Fruit fly (Drosophila melanogaster): ENCODE results near the gene Srrm1.

Srrm1 gene

dm6 chr3L:13006490-13006889 lies 30.1 kb upstream of the Srrm1 start, which contains the start of gene CG11263 (continued):
- TF ChIP-seq CG17802 (tag; optimal IDR thresholded peaks at IDR 0.05), result no peak
- TF ChIP-seq CG10959 (GFP tag; IDR thresholded peaks at IDR 0.05), result no peak
- no peak for TF ChIP-seq CG4282 (GFP tag; optimal IDR thresholded peaks at IDR 0.05)
- TF ChIP-seq Stat92E (GFP tag; optimal IDR thresholded peaks at IDR 0.05), result no peak
- TF ChIP-seq p53 (GFP tag; optimal IDR thresholded peaks at IDR 0.05), result peak; percentile 29
- no peak for TF ChIP-seq pb (GFP tag; optimal IDR thresholded peaks at IDR 0.05)
- 0 out of 2 replicates have a peak, but pooled peaks have one; percentile 29 for TF ChIP-seq CG6689 (GFP tag; IDR thresholded peaks at IDR 0.05)
- TF ChIP-seq CG17359 (tag; optimal IDR thresholded peaks at IDR 0.05), result peak; percentile 40
- no peak for TF ChIP-seq hth (optimal IDR thresholded peaks at IDR 0.05)
- no peak for TF ChIP-seq Spps (tag; optimal IDR thresholded peaks at IDR 0.05)
- TF ChIP-seq ab (GFP tag; optimal IDR thresholded peaks at IDR 0.05), result no peak
- no peak for TF ChIP-seq cato (GFP tag; optimal IDR thresholded peaks at IDR 0.05; ENCODE audit: borderline replicate concordance)
- no peak for TF ChIP-seq disco-r (GFP tag; optimal IDR thresholded peaks at IDR 0.05)
- TF ChIP-seq CG1647 (GFP tag; optimal IDR thresholded peaks at IDR 0.05), result peak; percentile 58
- TF ChIP-seq sug (tag; optimal IDR thresholded peaks at IDR 0.05), result peak; percentile 13
- TF ChIP-seq CG13424 (tag; optimal IDR thresholded peaks at IDR 0.05), result no peak
- peak; percentile 46 for TF ChIP-seq nmo (GFP tag; optimal IDR thresholded peaks at IDR 0.05)
- TF ChIP-seq CG18599 (GFP tag; optimal IDR thresholded peaks at IDR 0.05), result no peak
- TF ChIP-seq Vsx1 (GFP tag; optimal IDR thresholded peaks at IDR 0.05), result no peak
- TF ChIP-seq eve (GFP tag; optimal IDR thresholded peaks at IDR 0.05), result peak in 1 of 2 experiments; percentile 23
- no peak for TF ChIP-seq Dip2 (GFP tag; IDR thresholded peaks at IDR 0.05)
- TF ChIP-seq CG9876 (GFP tag; optimal IDR thresholded peaks at IDR 0.05), result peak; percentile 12
- peak; percentile 73 for TF ChIP-seq Dbx (GFP tag; IDR thresholded peaks at IDR 0.05)
- peak; percentile 56 for TF ChIP-seq Dip3 (GFP tag; optimal IDR thresholded peaks at IDR 0.05)
- no peak for TF ChIP-seq wek (GFP tag; optimal IDR thresholded peaks at IDR 0.05)
- TF ChIP-seq Dp (GFP tag; optimal IDR thresholded peaks at IDR 0.05), result peak; percentile 63
- TF ChIP-seq CG11696 (GFP tag; IDR thresholded peaks at IDR 0.05), result no peak
- TF ChIP-seq Oli (tag; optimal IDR thresholded peaks at IDR 0.05), result peak; percentile 20
- peak; percentile 81 for TF ChIP-seq unc-4 (GFP tag; IDR thresholded peaks at IDR 0.05; ENCODE audit: partially characterized antibody)
- TF ChIP-seq abd-A (tag; optimal IDR thresholded peaks at IDR 0.05), result no peak
- TF ChIP-seq lbe (GFP tag; optimal IDR thresholded peaks at IDR 0.05), result no peak

dm6 chr3L:13007946-13008462 lies 28.6 kb upstream of the Srrm1 start:
- no peak for TF ChIP-seq CG6765 (GFP tag; optimal IDR thresholded peaks at IDR 0.05)
- TF ChIP-seq usp (GFP tag; optimal IDR thresholded peaks at IDR 0.05), result no peak
- TF ChIP-seq CG7963 (GFP tag; IDR thresholded peaks at IDR 0.05; ENCODE audit: partially characterized antibody), result no peak; the same call in 2 of the 3 replicates
- TF ChIP-seq CG6175 (GFP tag; IDR thresholded peaks at IDR 0.05), result no peak
- TF ChIP-seq phol (tag; optimal IDR thresholded peaks at IDR 0.05), result no peak
- no peak for TF ChIP-seq ftz-f1 (GFP tag; optimal IDR thresholded peaks at IDR 0.05)
- peak; percentile 15 for TF ChIP-seq CG8290 (GFP tag; optimal IDR thresholded peaks at IDR 0.05)
- no peak for TF ChIP-seq CG8290 (tag; optimal IDR thresholded peaks at IDR 0.05)
- no peak for TF ChIP-seq tap (tag; optimal IDR thresholded peaks at IDR 0.05)
- TF ChIP-seq CG17361 (GFP tag; IDR thresholded peaks at IDR 0.05), result 0 out of 3 replicates have a peak, but pooled peaks have one; percentile 16
- TF ChIP-seq exex (tag; optimal IDR thresholded peaks at IDR 0.05), result peak; percentile 35
- no peak for TF ChIP-seq CG1024 (GFP tag; IDR thresholded peaks at IDR 0.05)
- TF ChIP-seq Blimp-1 (GFP tag; optimal IDR thresholded peaks at IDR 0.05), result no peak
- peak; percentile 52 for TF ChIP-seq trem (tag; optimal IDR thresholded peaks at IDR 0.05)
- peak; percentile 29 for TF ChIP-seq lbe (GFP tag; optimal IDR thresholded peaks at IDR 0.05)
- TF ChIP-seq nau (GFP tag; optimal IDR thresholded peaks at IDR 0.05), result no peak
- TF ChIP-seq Oli (tag; optimal IDR thresholded peaks at IDR 0.05), result no peak
- TF ChIP-seq bab2 (GFP tag; optimal IDR thresholded peaks at IDR 0.05), result no peak
- no peak for TF ChIP-seq Gug (GFP tag; IDR thresholded peaks at IDR 0.05)
- no peak for TF ChIP-seq CG7357 (GFP tag; IDR thresholded peaks at IDR 0.05)
- TF ChIP-seq Antp (GFP tag; optimal IDR thresholded peaks at IDR 0.05), result no peak
- no peak for TF ChIP-seq ase (GFP tag; IDR thresholded peaks at IDR 0.05)
- no peak for TF ChIP-seq gsb-n (tag; optimal IDR thresholded peaks at IDR 0.05)
